Worm (Caenorhabditis elegans) whole organism, mixed stage, embryonic: Measurements from ENCODE around the gene T19H12.3.

Experiments
- blmp-1 ChIP-seq: fragments of 150-350 bp; optimal IDR thresholded peaks from 2 replicates; lab custom pipeline; 2014; ENCODE audit warnings: missing biosample characterization, missing genetic modification characterization
- ceh-43 ChIP-seq: fragments of 200-800 bp; sonication (Bioruptor generic); optimal IDR thresholded peaks from 2 replicates; lab custom pipeline; 2018; ENCODE audit warnings: mild to moderate bottlenecking, missing genetic modification characterization, moderate library complexity, missing compliant biosample characterization
- ces-1 ChIP-seq: fragments of 150-350 bp; optimal IDR thresholded peaks from 2 replicates; lab custom pipeline; 2014; ENCODE audit warnings: missing biosample characterization, missing genetic modification reagents, missing genetic modification characterization
- elt-3 ChIP-seq: fragments of 150-350 bp; optimal IDR thresholded peaks from 2 replicates; lab custom pipeline; 2014; ENCODE audit warnings: missing biosample characterization, missing genetic modification characterization
- mep-1 ChIP-seq: fragments of 150-350 bp; optimal IDR thresholded peaks from 2 replicates; lab custom pipeline; 2017; ENCODE audit warnings: missing biosample characterization, missing genetic modification reagents, missing genetic modification characterization, inconsistent platforms
- nhr-237 ChIP-seq: fragments of 150-350 bp; optimal IDR thresholded peaks from 2 replicates; lab custom pipeline; 2014; ENCODE audit warnings: missing biosample characterization, missing genetic modification characterization
- nhr-76 ChIP-seq: sonication (generic microtip); optimal IDR thresholded peaks from 2 replicates; lab custom pipeline; 2017; ENCODE audit warnings: missing biosample characterization, missing genetic modification characterization
- snpc-4 ChIP-seq: fragments of 150-350 bp; optimal IDR thresholded peaks from 2 replicates; lab custom pipeline; 2014; ENCODE audit warnings: missing biosample characterization, missing genetic modification characterization
- sptf-1 ChIP-seq: sonication (generic microtip); optimal IDR thresholded peaks from 2 replicates; lab custom pipeline; 2017; ENCODE audit warnings: mild to moderate bottlenecking, missing genetic modification characterization, moderate library complexity, missing compliant biosample characterization
- tbx-8 ChIP-seq: fragments of 200-800 bp; sonication (Bioruptor generic); optimal IDR thresholded peaks from 2 replicates; lab custom pipeline; 2018; ENCODE audit warnings: mild to moderate bottlenecking, missing genetic modification characterization, moderate library complexity, missing compliant biosample characterization
- unc-39 ChIP-seq: fragments of 150-350 bp; optimal IDR thresholded peaks from 2 replicates; lab custom pipeline; 2014; ENCODE audit warnings: missing biosample characterization, missing genetic modification characterization
- ztf-11 ChIP-seq: fragments of 150-350 bp; optimal IDR thresholded peaks from 2 replicates; lab custom pipeline; 2014; ENCODE audit warnings: missing biosample characterization, missing genetic modification characterization

DNA sequence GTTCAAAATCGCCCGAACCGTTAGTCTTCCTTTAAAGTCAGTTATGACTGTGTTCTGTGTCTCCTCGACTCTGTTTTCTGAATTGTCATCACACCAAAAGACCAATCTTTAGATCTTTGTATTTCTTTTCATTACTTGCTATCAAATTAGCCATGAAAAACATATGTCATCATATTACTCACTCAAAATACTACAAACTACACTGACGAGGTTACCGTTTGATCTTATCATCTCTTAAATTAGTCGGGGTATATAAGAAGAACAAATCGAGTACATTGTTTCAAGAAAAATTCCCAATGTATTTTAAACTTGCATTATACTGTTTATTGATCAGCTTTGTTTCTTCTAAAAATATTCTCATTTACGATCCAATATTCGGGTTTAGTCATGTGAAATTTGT lies 23.1 kb downstream of the T19H12.3 start, which contains the start of gene ugt-13:
- TF ChIP-seq tbx-8 (GFP tag; lab: Kevin White, UChicago) = no peak
- no peak for TF ChIP-seq elt-3 (tag; lab: Kevin White, UChicago)
- no peak for TF ChIP-seq snpc-4
- no peak for TF ChIP-seq ztf-11
- no peak for TF ChIP-seq ceh-43 (GFP tag; lab: Kevin White, UChicago)
- TF ChIP-seq mep-1 (tag; lab: Kevin White, UChicago) = no peak
- TF ChIP-seq nhr-237 (tag; lab: Kevin White, UChicago) = no peak
- no peak for TF ChIP-seq nhr-76 (tag; lab: Kevin White, UChicago)
- TF ChIP-seq unc-39 (tag; lab: Kevin White, UChicago) = no peak
- no peak for TF ChIP-seq ces-1 (GFP tag; lab: Kevin White, UChicago)
- no peak for TF ChIP-seq sptf-1 (tag; lab: Kevin White, UChicago)
- no peak for TF ChIP-seq blmp-1
